Worm (Caenorhabditis elegans) whole organism, L2 larva: ENCODE results near the gene srh-30.

Source experiments
- Y55F3AM.14 ChIP-seq: fragments of 200-800 bp; sonication (Bioruptor generic); optimal IDR thresholded peaks from 2 replicates; lab custom pipeline; 2018; ENCODE audit warnings: mild to moderate bottlenecking, missing genetic modification characterization, missing compliant biosample characterization
- aly-2 ChIP-seq: fragments of 150-350 bp; optimal IDR thresholded peaks from 2 replicates; lab custom pipeline; 2014; ENCODE audit warnings: missing biosample characterization, missing genetic modification characterization
- egl-27 ChIP-seq: sonication (generic microtip); optimal IDR thresholded peaks from 3 replicates; lab custom pipeline; 2017; ENCODE audit warnings: missing biosample characterization, missing genetic modification reagents, missing genetic modification characterization
- nhr-21 ChIP-seq: fragments of 150-350 bp; optimal IDR thresholded peaks from 2 replicates; lab custom pipeline; 2014; ENCODE audit warnings: missing biosample characterization, missing genetic modification characterization
- unc-62 ChIP-seq: fragments of 150-350 bp; optimal IDR thresholded peaks from 2 replicates; lab custom pipeline; 2014; ENCODE audit warnings: missing biosample characterization, missing genetic modification reagents, missing genetic modification characterization
- zag-1 ChIP-seq: fragments of 150-350 bp; optimal IDR thresholded peaks from 2 replicates; lab custom pipeline; 2014; ENCODE audit warnings: missing biosample characterization, missing genetic modification characterization

ce11 chrV:6792565-6792964 lies 21.0 kb upstream of the srh-30 start, which contains the start of gene gck-2:
- TF ChIP-seq egl-27 (tag; lab: Kevin White, UChicago) (no peak), zag-1 (tag; lab: Kevin White, UChicago) (no peak), aly-2 (tag; lab: Kevin White, UChicago) (no peak), nhr-21 (tag; lab: Kevin White, UChicago) (no peak), unc-62 (GFP tag; lab: Kevin White, UChicago) (no peak), Y55F3AM.14 (GFP tag; lab: Kevin White, UChicago) (no peak)
